Fruit fly (Drosophila melanogaster): ENCODE results near the gene amx.
A peak's percentile ranks its signal among the peaks of the same experiment; 100 is the strongest.

amx gene

dm6 chrX:9232199-9232598, 14.9 kb downstream of the amx start, which contains the start of gene CG12121 (continued):
- TF ChIP-seq CG7839 (tag; optimal IDR thresholded peaks at IDR 0.05) = no peak
- no peak for TF ChIP-seq az2 (GFP tag; optimal IDR thresholded peaks at IDR 0.05)
- TF ChIP-seq CG16779 (GFP tag; IDR thresholded peaks at IDR 0.05) = no peak
- peak; percentile 46; the same call in 1 of the 2 replicates for TF ChIP-seq inv (GFP tag; IDR thresholded peaks at IDR 0.05; ENCODE audit: partially characterized antibody)
- no peak for TF ChIP-seq Xbp1 (GFP tag; optimal IDR thresholded peaks at IDR 0.05)
- no peak for TF ChIP-seq CG1024 (GFP tag; IDR thresholded peaks at IDR 0.05)
- TF ChIP-seq CG6791 (GFP tag; IDR thresholded peaks at IDR 0.05; ENCODE audit: partially characterized antibody) = peak; percentile 80
- TF ChIP-seq Sox100B (GFP tag; optimal IDR thresholded peaks at IDR 0.05) = no peak
- TF ChIP-seq pan (optimal IDR thresholded peaks at IDR 0.05) = no peak
- TF ChIP-seq pan (GFP tag; optimal IDR thresholded peaks at IDR 0.05 in 1 of 2, IDR thresholded peaks at IDR 0.05 in 1 of 2) = no peak
- no peak for TF ChIP-seq hth (optimal IDR thresholded peaks at IDR 0.05)
- TF ChIP-seq CG12071 (GFP tag; optimal IDR thresholded peaks at IDR 0.05) = no peak
- TF ChIP-seq Aef1 (GFP tag; IDR thresholded peaks at IDR 0.05) = no peak
- TF ChIP-seq CG6765 (GFP tag; optimal IDR thresholded peaks at IDR 0.05) = no peak
- no peak for TF ChIP-seq CG9215 (GFP tag; IDR thresholded peaks at IDR 0.05)
- TF ChIP-seq Bgb (GFP tag; IDR thresholded peaks at IDR 0.05; ENCODE audit: partially characterized antibody) = peak; percentile 80
- no peak for TF ChIP-seq CG11696 (GFP tag; IDR thresholded peaks at IDR 0.05)
- no peak for TF ChIP-seq Asciz (GFP tag; optimal IDR thresholded peaks at IDR 0.05)
- TF ChIP-seq Fer3 (tag; optimal IDR thresholded peaks at IDR 0.05) = no peak
- no peak for TF ChIP-seq ind (GFP tag; optimal IDR thresholded peaks at IDR 0.05)
- no peak for TF ChIP-seq Lim3 (GFP tag; IDR thresholded peaks at IDR 0.05)
- peak; percentile 87 for TF ChIP-seq Dref (GFP tag; IDR thresholded peaks at IDR 0.05)
- TF ChIP-seq gsb (GFP tag; IDR thresholded peaks at IDR 0.05) = no peak
- TF ChIP-seq CG8478 (optimal IDR thresholded peaks at IDR 0.05) = no peak
- peak; percentile 63; the same call in 2 of the 3 replicates for TF ChIP-seq Opbp (GFP tag; IDR thresholded peaks at IDR 0.05; ENCODE audit: partially characterized antibody)
- no peak for TF ChIP-seq Bdp1 (GFP tag; optimal IDR thresholded peaks at IDR 0.05)
- TF ChIP-seq vnd (GFP tag; IDR thresholded peaks at IDR 0.05; ENCODE audit: partially characterized antibody) = peak; percentile 71
- peak; percentile 53; the same call in 1 of the 2 replicates for TF ChIP-seq hbn (GFP tag; IDR thresholded peaks at IDR 0.05; ENCODE audit: partially characterized antibody)
- TF ChIP-seq Ets97D (GFP tag; optimal IDR thresholded peaks at IDR 0.05) = peak; percentile 49
- peak; percentile 63 for TF ChIP-seq CG2116 (GFP tag; optimal IDR thresholded peaks at IDR 0.05)
- no peak for TF ChIP-seq Mad (GFP tag; optimal IDR thresholded peaks at IDR 0.05)
- no peak for TF ChIP-seq Bteb2 (GFP tag; optimal IDR thresholded peaks at IDR 0.05)
- no peak for TF ChIP-seq CG14441 (GFP tag; IDR thresholded peaks at IDR 0.05)
- TF ChIP-seq bbx (GFP tag; IDR thresholded peaks at IDR 0.05; ENCODE audit: partially characterized antibody) = peak; percentile 80
- TF ChIP-seq eve (GFP tag; optimal IDR thresholded peaks at IDR 0.05) = no peak
- TF ChIP-seq Meics (GFP tag; optimal IDR thresholded peaks at IDR 0.05) = no peak
- TF ChIP-seq Camta (GFP tag; optimal IDR thresholded peaks at IDR 0.05) = no peak
- TF ChIP-seq Med (GFP tag) = peak; percentile 67
- TF ChIP-seq CG30020 (tag; optimal IDR thresholded peaks at IDR 0.05) = no peak
- no peak for TF ChIP-seq cas (GFP tag; IDR thresholded peaks at IDR 0.05)
- no peak for TF ChIP-seq B-H1 (GFP tag; IDR thresholded peaks at IDR 0.05)
- TF ChIP-seq lbe (GFP tag; optimal IDR thresholded peaks at IDR 0.05) = no peak
- TF ChIP-seq CG12942 (GFP tag; optimal IDR thresholded peaks at IDR 0.05) = no peak
- no peak for TF ChIP-seq Awh (GFP tag; IDR thresholded peaks at IDR 0.05)
- TF ChIP-seq B-H2 (GFP tag; optimal IDR thresholded peaks at IDR 0.05) = no peak
- no peak for TF ChIP-seq TFAM (GFP tag; optimal IDR thresholded peaks at IDR 0.05)
- TF ChIP-seq CG13287 (GFP tag; IDR thresholded peaks at IDR 0.05; ENCODE audit: partially characterized antibody) = peak; percentile 82
- no peak for TF ChIP-seq HLHmδ (GFP tag; optimal IDR thresholded peaks at IDR 0.05)
- no peak for TF ChIP-seq CG6654 (GFP tag; optimal IDR thresholded peaks at IDR 0.05)
- TF ChIP-seq knrl (GFP tag; IDR thresholded peaks at IDR 0.05; ENCODE audit: partially characterized antibody) = peak; percentile 52; the same call in 2 of the 3 replicates
- TF ChIP-seq ac (GFP tag; optimal IDR thresholded peaks at IDR 0.05) = no peak
- no peak for TF ChIP-seq tap (tag; optimal IDR thresholded peaks at IDR 0.05)

Data from whole organism, embryonic.